Worm (Caenorhabditis elegans): Measurements from ENCODE around the gene kcc-2.

DNA sequence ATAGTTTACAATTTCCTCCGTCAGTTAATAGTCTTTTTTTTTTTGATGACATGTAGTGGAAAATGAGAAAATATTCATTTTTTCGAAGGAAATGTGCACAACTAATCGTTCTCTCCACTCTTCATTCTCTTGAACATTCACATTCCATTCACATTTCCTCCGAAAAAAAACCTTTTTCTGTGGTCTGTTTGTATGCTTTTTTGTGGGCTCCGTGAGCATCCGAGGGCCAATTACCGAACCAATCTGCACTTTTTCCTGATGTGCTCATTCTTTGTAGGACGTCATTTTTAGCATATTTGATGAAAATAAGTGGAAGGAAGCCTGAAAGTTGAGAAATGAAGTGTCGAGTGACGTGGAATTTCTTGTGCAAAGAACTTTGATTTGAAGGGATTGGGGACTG is 18.9 kb downstream of the kcc-2 start:
- TF ChIP-seq xbp-1 (tag; optimal IDR thresholded peaks at IDR 0.05) (no peak), unc-130 (tag; optimal IDR thresholded peaks at IDR 0.05) (no peak), egl-27 (tag; optimal IDR thresholded peaks at IDR 0.05) (no peak), alr-1 (tag; optimal IDR thresholded peaks at IDR 0.05; ENCODE audit: borderline replicate concordance) (no peak), lin-15B (tag; optimal IDR thresholded peaks at IDR 0.05) (no peak), nhr-71 (tag; optimal IDR thresholded peaks at IDR 0.05) (no peak), nhr-77 (tag; optimal IDR thresholded peaks at IDR 0.05) (no peak), elt-2 (tag; optimal IDR thresholded peaks at IDR 0.05) (no peak), nhr-12 (tag; optimal IDR thresholded peaks at IDR 0.05) (no peak)

Data from whole organism, L1 larva.